Fruit fly (Drosophila melanogaster) S2 (cell line): ENCODE data around the gene CG11929.

Experiments used
- CG8478 ChIP-seq: fragments of >200 bp; optimal IDR thresholded peaks from 2 replicates; lab custom pipeline; 2018
- CTCF ChIP-seq, 2 experiments: fragments of >200 bp; optimal IDR thresholded peaks; 2 replicates each; lab custom pipeline; 2018

dm6 chr2L:4701385-4701784 is 18.9 kb downstream of the CG11929 start, which contains the start of gene Taf12L:
- no peak for TF ChIP-seq CG8478
- no peak for TF ChIP-seq CTCF (optimal IDR thresholded peaks at IDR 0.05; lab: Kevin White, UChicago)
